Worm (Caenorhabditis elegans) whole organism, L4 larva: ENCODE data around the gene pho-8.
"Not testable (repeated sequence)": the region's sequence is repeated elsewhere in the genome, so short reads cannot be mapped to it uniquely, and the experiment has no call there.

Experiments used
- F37D6.2 ChIP-seq: sonication (generic microtip); optimal IDR thresholded peaks from 2 replicates; lab custom pipeline; 2016; ENCODE audit warnings: mild to moderate bottlenecking, missing genetic modification characterization, missing compliant biosample characterization
- T20F7.1 ChIP-seq: fragments of 200-800 bp; sonication (Bioruptor generic); optimal IDR thresholded peaks from 2 replicates; lab custom pipeline; 2018; ENCODE audit warnings: mild to moderate bottlenecking, missing genetic modification characterization, missing compliant biosample characterization
- T26A8.4 ChIP-seq: fragments of 200-800 bp; sonication (Bioruptor generic); IDR thresholded peaks from 2 replicates; pipeline ENCODE4 v1.3.6; 2022; ENCODE audit warnings: missing genetic modification characterization, missing compliant biosample characterization
- Y75B8A.6 ChIP-seq: fragments of 200-800 bp; sonication (Bioruptor generic); IDR thresholded peaks from 2 replicates; pipeline ENCODE4 v1.3.6; 2022; ENCODE audit warnings: missing genetic modification reagents, missing genetic modification characterization, missing compliant biosample characterization
- ZK337.2 ChIP-seq: fragments of 200-800 bp; sonication (Bioruptor generic); IDR thresholded peaks from 2 replicates; pipeline ENCODE4 v1.3.6; 2022; ENCODE audit warnings: missing genetic modification reagents, missing genetic modification characterization, missing compliant biosample characterization
- aha-1 ChIP-seq: fragments of 150-350 bp; peaks from one replicate; lab custom pipeline; 2014; ENCODE audit warnings: missing biosample characterization, missing genetic modification characterization
- ama-1 ChIP-seq: fragments of 150-350 bp; optimal IDR thresholded peaks from 2 replicates; lab custom pipeline; 2014; ENCODE audit warnings: inconsistent platforms, mixed read lengths
- attf-4 ChIP-seq: sonication (generic microtip); optimal IDR thresholded peaks from 3 replicates; lab custom pipeline; 2017; ENCODE audit warnings: missing biosample characterization, missing genetic modification characterization
- ceh-20 ChIP-seq: fragments of 200-800 bp; sonication (Bioruptor generic); IDR thresholded peaks from 2 replicates; pipeline ENCODE4 v1.3.6; 2022; ENCODE audit warnings: missing genetic modification reagents, missing genetic modification characterization, missing compliant biosample characterization
- ceh-82 ChIP-seq: sonication (generic microtip); optimal IDR thresholded peaks from 2 replicates; lab custom pipeline; 2017; ENCODE audit warnings: missing biosample characterization, missing genetic modification characterization
- cey-2 ChIP-seq: sonication (generic microtip); optimal IDR thresholded peaks from 3 replicates; lab custom pipeline; 2017; ENCODE audit warnings: missing genetic modification characterization, mild to moderate bottlenecking, missing compliant biosample characterization, antibody characterized with exemption, borderline replicate concordance; ENCODE audit not compliant: insufficient read depth
- daf-16 ChIP-seq, 3 experiments: sonication (generic microtip); optimal IDR thresholded peaks; 2 replicates each; lab custom pipeline; 2016 to 2017; ENCODE audit warnings: missing genetic modification characterization in 3 of 3, missing genetic modification reagents in 3 of 3, mild to moderate bottlenecking in 2 of 3, missing compliant biosample characterization in 2 of 3, missing biosample characterization in 1 of 3, moderate library complexity in 1 of 3
- dmd-6 ChIP-seq: fragments of 200-800 bp; sonication (Bioruptor generic); IDR thresholded peaks from 2 replicates; pipeline ENCODE4 v1.3.6; 2022; ENCODE audit warnings: missing genetic modification reagents, missing genetic modification characterization, missing compliant biosample characterization
- dpl-1 ChIP-seq: fragments of 150-350 bp; optimal IDR thresholded peaks from 2 replicates; lab custom pipeline; 2014; ENCODE audit warnings: missing biosample characterization, missing genetic modification reagents, missing genetic modification characterization
- dve-1 ChIP-seq: sonication (generic microtip); optimal IDR thresholded peaks from 2 replicates; lab custom pipeline; 2017; ENCODE audit warnings: antibody characterized with exemption, mild to moderate bottlenecking, missing genetic modification characterization, missing compliant biosample characterization; ENCODE audit not compliant: insufficient read depth
- hif-1 ChIP-seq, 2 experiments: sonication (generic microtip); optimal IDR thresholded peaks; 2 replicates each; lab custom pipeline; 2016 to 2017; ENCODE audit warnings: missing compliant biosample characterization in 2 of 2, missing genetic modification characterization in 2 of 2, missing genetic modification reagents in 2 of 2, missing genotype in 2 of 2, mild to moderate bottlenecking in 1 of 2
- hlh-11 ChIP-seq: fragments of 200-800 bp; sonication (Bioruptor generic); optimal IDR thresholded peaks from 2 replicates; lab custom pipeline; 2018; ENCODE audit warnings: mild to moderate bottlenecking, missing genetic modification characterization, missing compliant biosample characterization
- hmg-1.1 ChIP-seq: fragments of 200-800 bp; sonication (Bioruptor generic); IDR thresholded peaks from 2 replicates; pipeline ENCODE4 v1.3.6; 2022; ENCODE audit warnings: missing genetic modification reagents, missing genetic modification characterization, missing compliant biosample characterization
- jun-1 ChIP-seq: fragments of 150-350 bp; optimal IDR thresholded peaks from 2 replicates; lab custom pipeline; 2014; ENCODE audit warnings: missing biosample characterization, missing genetic modification reagents, missing genetic modification characterization
- lin-1 ChIP-seq: fragments of 200-800 bp; sonication (Bioruptor generic); IDR thresholded peaks from 2 replicates; pipeline ENCODE4 v1.3.6; 2022; ENCODE audit warnings: missing genetic modification reagents, missing genetic modification characterization, missing compliant biosample characterization
- lin-13 ChIP-seq: fragments of 150-350 bp; optimal IDR thresholded peaks from 2 replicates; lab custom pipeline; 2014; ENCODE audit warnings: missing biosample characterization, missing genetic modification reagents, missing genetic modification characterization
- lin-38 ChIP-seq: fragments of 200-800 bp; sonication (Bioruptor generic); IDR thresholded peaks from 2 replicates; pipeline ENCODE4 v1.3.6; 2022; ENCODE audit warnings: missing genetic modification reagents, missing genetic modification characterization, missing compliant biosample characterization
- lin-39 ChIP-seq: fragments of 150-350 bp; optimal IDR thresholded peaks from 2 replicates; lab custom pipeline; 2014; ENCODE audit warnings: missing biosample characterization, missing genetic modification reagents, missing genetic modification characterization
- lsy-2 ChIP-seq, 2 experiments: fragments of 150-350 bp in 1 of 2; sonication (generic microtip) in 1 of 2; optimal IDR thresholded peaks; 2 replicates each; lab custom pipeline; 2014 to 2017; ENCODE audit warnings: missing biosample characterization in 2 of 2, missing genetic modification characterization in 2 of 2
- mdl-1 ChIP-seq, 2 experiments: fragments of 150-350 bp in 1 of 2; sonication (generic microtip) in 1 of 2; optimal IDR thresholded peaks; 2 replicates each; lab custom pipeline; 2014 to 2017; ENCODE audit warnings: missing biosample characterization in 2 of 2, missing genetic modification characterization in 2 of 2
- mdt-29 ChIP-seq: fragments of 200-800 bp; sonication (Bioruptor generic); IDR thresholded peaks from 2 replicates; pipeline ENCODE4 v1.3.6; 2022; ENCODE audit warnings: missing genetic modification reagents, missing genetic modification characterization, missing compliant biosample characterization
- mep-1 ChIP-seq: fragments of 150-350 bp; sonication (generic microtip); optimal IDR thresholded peaks from 3 replicates; lab custom pipeline; 2014; ENCODE audit warnings: missing biosample characterization, missing genetic modification characterization
- mes-2 ChIP-seq: sonication (generic microtip); optimal IDR thresholded peaks from 2 replicates; lab custom pipeline; 2016; ENCODE audit warnings: missing genotype, mild to moderate bottlenecking, missing genetic modification characterization, missing compliant biosample characterization; ENCODE audit not compliant: poor library complexity, severe bottlenecking
- mxl-3 ChIP-seq: fragments of 200-800 bp; sonication (Bioruptor generic); optimal IDR thresholded peaks from 2 replicates; lab custom pipeline; 2018; ENCODE audit warnings: mild to moderate bottlenecking, missing genetic modification characterization, missing compliant biosample characterization
- nhr-102 ChIP-seq: sonication (generic microtip); optimal IDR thresholded peaks from 2 replicates; lab custom pipeline; 2016; ENCODE audit warnings: mild to moderate bottlenecking, missing genetic modification characterization, moderate library complexity, missing compliant biosample characterization
- nhr-28 ChIP-seq: fragments of 150-350 bp; optimal IDR thresholded peaks from 2 replicates; lab custom pipeline; 2014; ENCODE audit warnings: missing biosample characterization, missing genetic modification characterization
- nhr-41 ChIP-seq: fragments of 200-800 bp; sonication (Bioruptor generic); IDR thresholded peaks from 2 replicates; pipeline ENCODE4 v1.3.6; 2022; ENCODE audit warnings: missing genetic modification reagents, missing genetic modification characterization, missing compliant biosample characterization
- nhr-48 ChIP-seq: sonication (generic microtip); optimal IDR thresholded peaks from 2 replicates; lab custom pipeline; 2016; ENCODE audit warnings: mild to moderate bottlenecking, missing genetic modification characterization, missing compliant biosample characterization
- nhr-6 ChIP-seq: fragments of 150-350 bp; optimal IDR thresholded peaks from 2 replicates; lab custom pipeline; 2014; ENCODE audit warnings: missing biosample characterization, missing genetic modification characterization
- nhr-77 ChIP-seq: fragments of 150-350 bp; optimal IDR thresholded peaks from 2 replicates; lab custom pipeline; 2014; ENCODE audit warnings: missing biosample characterization, missing genetic modification characterization
- pha-4 ChIP-seq, 2 experiments: fragments of 150-350 bp in 1 of 2; fragments of 200-800 bp in 1 of 2; sonication (Bioruptor generic) in 1 of 2; IDR thresholded peaks in 1 of 2; optimal IDR thresholded peaks in 1 of 2; 2 replicates each; pipeline versions ENCODE4 v1.3.6 to Lab custom; 2014 to 2022; ENCODE audit warnings: missing genetic modification characterization in 2 of 2, missing genetic modification reagents in 2 of 2, missing biosample characterization in 1 of 2, missing compliant biosample characterization in 1 of 2
- php-3 ChIP-seq: fragments of 200-800 bp; sonication (Bioruptor generic); IDR thresholded peaks from 2 replicates; pipeline ENCODE4 v1.3.6; 2022; ENCODE audit warnings: missing genetic modification reagents, missing genetic modification characterization, missing compliant biosample characterization
- pqm-1 ChIP-seq: sonication (generic microtip); optimal IDR thresholded peaks from 2 replicates; lab custom pipeline; 2017; ENCODE audit warnings: missing biosample characterization, missing genetic modification characterization
- tag-97 ChIP-seq: fragments of 200-800 bp; sonication (Bioruptor generic); IDR thresholded peaks from 2 replicates; pipeline ENCODE4 v1.3.6; 2022; ENCODE audit warnings: missing genetic modification characterization, missing compliant biosample characterization
- tra-1 ChIP-seq: fragments of 200-800 bp; sonication (Bioruptor generic); IDR thresholded peaks from 2 replicates; pipeline ENCODE4 v1.3.6; 2022; ENCODE audit warnings: missing genetic modification reagents, missing genetic modification characterization, missing compliant biosample characterization
- zfp-3 ChIP-seq: fragments of 200-800 bp; sonication (Bioruptor generic); conservative IDR thresholded peaks from 2 replicates; pipeline ENCODE4 v1.3.6; 2022; ENCODE audit warnings: missing genetic modification reagents, missing genetic modification characterization, missing compliant biosample characterization
- zip-11 ChIP-seq: fragments of 200-800 bp; sonication (Bioruptor generic); IDR thresholded peaks from 2 replicates; pipeline ENCODE4 v1.3.6; 2022; ENCODE audit warnings: missing genetic modification characterization, missing compliant biosample characterization
- ztf-11 ChIP-seq: fragments of 150-350 bp; optimal IDR thresholded peaks from 2 replicates; lab custom pipeline; 2014; ENCODE audit warnings: missing biosample characterization, missing genetic modification characterization
- ztf-7 ChIP-seq: fragments of 150-350 bp; optimal IDR thresholded peaks from 2 replicates; lab custom pipeline; 2014; ENCODE audit warnings: missing biosample characterization, missing genetic modification characterization

Gene pho-8

ce11 chrV:11823125-11823833 is 10.1 kb upstream of the pho-8 start:
- TF ChIP-seq daf-16 (GFP tag; optimal IDR thresholded peaks at IDR 0.05; lab: Kevin White, UChicago): not testable (repeated sequence)
- TF ChIP-seq daf-16 (tag; optimal IDR thresholded peaks at IDR 0.05; lab: Kevin White, UChicago) (peak; percentile 34), ama-1 (lab: Kevin White, UChicago) (peak; percentile 0), nhr-28 (tag; lab: Kevin White, UChicago) (peak; percentile 62), dve-1 (tag; lab: Kevin White, UChicago) (peak; percentile 63), lin-38 (0 out of 2 replicates have a peak, but pooled peaks have one; percentile 22), dmd-6 (peak; percentile 41)

- TF ChIP-seq T20F7.1 (GFP tag; lab: Kevin White, UChicago) (peak; percentile 14), tag-97 (GFP tag; lab: Robert Waterston, UW) (no peak), dve-1 (tag; lab: Kevin White, UChicago) (peak; percentile 93), mes-2 (tag; lab: Kevin White, UChicago) (peak; percentile 52), pqm-1 (tag; lab: Kevin White, UChicago) (peak; percentile 68), daf-16 (GFP tag; optimal IDR thresholded peaks at IDR 0.05; lab: Kevin White, UChicago) (peak in 1 of 2 experiments; percentile 52), daf-16 (tag; optimal IDR thresholded peaks at IDR 0.05; lab: Kevin White, UChicago) (peak; percentile 89), dpl-1 (GFP tag; lab: Kevin White, UChicago) (peak; percentile 35), aha-1 (tag; lab: Kevin White, UChicago) (peak; percentile 99), nhr-41 (GFP tag; lab: Robert Waterston, UW) (peak; percentile 57; the same call in 1 of the 2 replicates), mdl-1 (tag; optimal IDR thresholded peaks at IDR 0.05; lab: Kevin White, UChicago) (peak in 1 of 2 experiments; percentile 81), jun-1 (peak; percentile 20), lin-39 (tag; lab: Kevin White, UChicago) (no peak), php-3 (peak; percentile 91), dmd-6 (peak; percentile 95), nhr-102 (tag; lab: Kevin White, UChicago) (peak; percentile 60), Y75B8A.6 (GFP tag; lab: Robert Waterston, UW) (0 out of 2 replicates have a peak, but pooled peaks have one; percentile 66), hlh-11 (peak; percentile 96), ZK337.2 (GFP tag; lab: Robert Waterston, UW) (no peak), ama-1 (lab: Kevin White, UChicago) (peak; percentile 79), zfp-3 (GFP tag; lab: Robert Waterston, UW) (0 out of 2 replicates have a peak, but pooled peaks have one; percentile 26), zip-11 (GFP tag; lab: Robert Waterston, UW) (no peak), nhr-6 (tag; lab: Kevin White, UChicago) (peak; percentile 69), lin-1 (peak; percentile 72; the same call in 1 of the 2 replicates), ceh-20 (peak; percentile 63; the same call in 1 of the 2 replicates), hif-1 (tag; optimal IDR thresholded peaks at IDR 0.05; lab: Kevin White, UChicago) (peak; percentile 77 to 98), nhr-48 (tag; lab: Kevin White, UChicago) (peak; percentile 95), nhr-77 (tag; lab: Kevin White, UChicago) (peak; percentile 89), ceh-82 (tag; lab: Kevin White, UChicago) (no peak), T26A8.4 (peak; percentile 72), lin-13 (GFP tag; lab: Kevin White, UChicago) (peak; percentile 28), tra-1 (GFP tag; lab: Robert Waterston, UW) (peak; percentile 80; the same call in 1 of the 2 replicates), F37D6.2 (tag; lab: Kevin White, UChicago) (no peak), mdt-29 (GFP tag; lab: Robert Waterston, UW) (peak; percentile 90), mxl-3 (GFP tag; lab: Kevin White, UChicago) (peak; percentile 42), ztf-7 (no peak), ztf-11 (tag; lab: Kevin White, UChicago) (no peak), cey-2 (peak; percentile 30), attf-4 (tag; lab: Kevin White, UChicago) (no peak), lin-38 (peak; percentile 19; the same call in 1 of the 2 replicates), hmg-1.1 (GFP tag; lab: Robert Waterston, UW) (peak; percentile 43), pha-4 (GFP tag; IDR thresholded peaks at IDR 0.05; lab: Robert Waterston, UW) (no peak; the same call in 1 of the 2 replicates), pha-4 (tag; optimal IDR thresholded peaks at IDR 0.05; lab: Kevin White, UChicago) (peak; percentile 54), lsy-2 (tag; optimal IDR thresholded peaks at IDR 0.05; lab: Kevin White, UChicago) (peak in 1 of 2 experiments; percentile 76), mep-1 (tag; lab: Kevin White, UChicago) (peak; percentile 79)
Measured at ce11 chrV:11823978-11824377, 9.4 kb upstream of the pho-8 start.
